Worm (Caenorhabditis elegans) whole organism, L2 larva: ENCODE data around the gene dnj-16.
A peak's percentile ranks its signal among the peaks of the same experiment; 100 is the strongest.

Experiments used
- F13H6.1 ChIP-seq: sonication (generic microtip); optimal IDR thresholded peaks from 2 replicates; lab custom pipeline; 2016; ENCODE audit warnings: missing genetic modification characterization, missing compliant biosample characterization
- R02D3.7 ChIP-seq: fragments of 150-350 bp; optimal IDR thresholded peaks from 2 replicates; lab custom pipeline; 2014; ENCODE audit warnings: missing biosample characterization, missing genetic modification characterization
- Y55F3AM.14 ChIP-seq: fragments of 200-800 bp; sonication (Bioruptor generic); optimal IDR thresholded peaks from 2 replicates; lab custom pipeline; 2018; ENCODE audit warnings: mild to moderate bottlenecking, missing genetic modification characterization, missing compliant biosample characterization
- ZK546.5 ChIP-seq: sonication (generic microtip); optimal IDR thresholded peaks from 2 replicates; lab custom pipeline; 2017; ENCODE audit warnings: missing biosample characterization, missing genetic modification characterization
- alr-1 ChIP-seq: fragments of 150-350 bp; optimal IDR thresholded peaks from 2 replicates; lab custom pipeline; 2014; ENCODE audit warnings: missing biosample characterization, missing genetic modification characterization
- aly-2 ChIP-seq: fragments of 150-350 bp; optimal IDR thresholded peaks from 2 replicates; lab custom pipeline; 2014; ENCODE audit warnings: missing biosample characterization, missing genetic modification characterization
- ama-1 ChIP-seq: fragments of 150-350 bp; optimal IDR thresholded peaks from 2 replicates; lab custom pipeline; 2018; ENCODE audit warnings: inconsistent platforms
- ceh-16 ChIP-seq: fragments of 150-350 bp; optimal IDR thresholded peaks from 2 replicates; lab custom pipeline; 2014; ENCODE audit warnings: missing biosample characterization, missing genetic modification characterization
- ceh-82 ChIP-seq: fragments of 150-350 bp; optimal IDR thresholded peaks from 2 replicates; lab custom pipeline; 2014; ENCODE audit warnings: missing biosample characterization, missing genetic modification characterization
- crh-2 ChIP-seq: sonication (generic microtip); optimal IDR thresholded peaks from 2 replicates; lab custom pipeline; 2017; ENCODE audit warnings: missing biosample characterization, missing genetic modification characterization
- dmd-4 ChIP-seq: sonication (generic microtip); optimal IDR thresholded peaks from 2 replicates; lab custom pipeline; 2017; ENCODE audit warnings: missing biosample characterization, missing genetic modification characterization
- egl-27 ChIP-seq: sonication (generic microtip); optimal IDR thresholded peaks from 3 replicates; lab custom pipeline; 2017; ENCODE audit warnings: missing biosample characterization, missing genetic modification reagents, missing genetic modification characterization
- elt-1 ChIP-seq: fragments of 150-350 bp; optimal IDR thresholded peaks from 2 replicates; lab custom pipeline; 2014; ENCODE audit warnings: missing biosample characterization, missing genetic modification characterization
- fos-1 ChIP-seq: fragments of 150-350 bp; optimal IDR thresholded peaks from 2 replicates; lab custom pipeline; 2014; ENCODE audit warnings: missing biosample characterization, missing genetic modification characterization
- gmeb-1 ChIP-seq: fragments of 150-350 bp; optimal IDR thresholded peaks from 2 replicates; lab custom pipeline; 2014; ENCODE audit warnings: missing biosample characterization, missing genetic modification characterization
- lin-11 ChIP-seq: fragments of 150-350 bp; sonication (generic microtip); optimal IDR thresholded peaks from 2 replicates; lab custom pipeline; 2014; ENCODE audit warnings: missing biosample characterization, missing genetic modification characterization, inconsistent platforms, mixed read lengths
- lin-13 ChIP-seq: fragments of 150-350 bp; optimal IDR thresholded peaks from 2 replicates; lab custom pipeline; 2014; ENCODE audit warnings: missing biosample characterization, missing genetic modification reagents, missing genetic modification characterization
- lin-39 ChIP-seq: fragments of 150-350 bp; optimal IDR thresholded peaks from 2 replicates; lab custom pipeline; 2014; ENCODE audit warnings: missing biosample characterization, missing genetic modification reagents, missing genetic modification characterization
- lsy-2 ChIP-seq, 2 experiments: fragments of 150-350 bp in 1 of 2; sonication (generic microtip) in 1 of 2; optimal IDR thresholded peaks; 2 replicates each; lab custom pipeline; 2014 to 2017; ENCODE audit warnings: missing biosample characterization in 2 of 2, missing genetic modification characterization in 2 of 2
- mab-5 ChIP-seq: fragments of 150-350 bp; optimal IDR thresholded peaks from 2 replicates; lab custom pipeline; 2014; ENCODE audit warnings: missing biosample characterization, missing genetic modification characterization
- mbf-1 ChIP-seq: sonication (generic microtip); optimal IDR thresholded peaks from 2 replicates; lab custom pipeline; 2017; ENCODE audit warnings: missing biosample characterization, missing genetic modification characterization
- mdl-1 ChIP-seq, 2 experiments: fragments of 150-350 bp in 1 of 2; sonication (generic microtip) in 1 of 2; optimal IDR thresholded peaks; 2 replicates each; lab custom pipeline; 2017; ENCODE audit warnings: missing biosample characterization in 2 of 2, missing genetic modification characterization in 2 of 2
- nhr-10 ChIP-seq: sonication (generic microtip); optimal IDR thresholded peaks from 2 replicates; lab custom pipeline; 2017; ENCODE audit warnings: missing biosample characterization, missing genetic modification characterization
- nhr-11 ChIP-seq: fragments of 150-350 bp; optimal IDR thresholded peaks from 2 replicates; lab custom pipeline; 2014; ENCODE audit warnings: missing biosample characterization, missing genetic modification characterization
- nhr-12 ChIP-seq: fragments of 150-350 bp; optimal IDR thresholded peaks from 2 replicates; lab custom pipeline; 2014; ENCODE audit warnings: missing biosample characterization, missing genetic modification characterization
- nhr-129 ChIP-seq: fragments of 150-350 bp; optimal IDR thresholded peaks from 2 replicates; lab custom pipeline; 2014; ENCODE audit warnings: missing biosample characterization, missing genetic modification characterization
- nhr-21 ChIP-seq: fragments of 150-350 bp; optimal IDR thresholded peaks from 2 replicates; lab custom pipeline; 2014; ENCODE audit warnings: missing biosample characterization, missing genetic modification characterization
- nhr-237 ChIP-seq: fragments of 150-350 bp; optimal IDR thresholded peaks from 2 replicates; lab custom pipeline; 2014; ENCODE audit warnings: missing biosample characterization, missing genetic modification characterization
- nhr-25 ChIP-seq: fragments of 150-350 bp; sonication (generic microtip); optimal IDR thresholded peaks from 3 replicates; lab custom pipeline; 2014; ENCODE audit warnings: missing biosample characterization, missing genetic modification characterization
- nhr-6 ChIP-seq: fragments of 150-350 bp; optimal IDR thresholded peaks from 2 replicates; lab custom pipeline; 2014; ENCODE audit warnings: missing biosample characterization, missing genetic modification characterization
- nhr-77 ChIP-seq: fragments of 150-350 bp; optimal IDR thresholded peaks from 2 replicates; lab custom pipeline; 2014; ENCODE audit warnings: missing biosample characterization, missing genetic modification characterization
- peb-1 ChIP-seq: fragments of 150-350 bp; optimal IDR thresholded peaks from 2 replicates; lab custom pipeline; 2014; ENCODE audit warnings: missing biosample characterization, missing genetic modification characterization
- sem-4 ChIP-seq: fragments of 150-350 bp; optimal IDR thresholded peaks from 2 replicates; lab custom pipeline; 2014; ENCODE audit warnings: missing biosample characterization, missing genetic modification reagents, missing genetic modification characterization
- skn-1 ChIP-seq: sonication (generic microtip); optimal IDR thresholded peaks from 2 replicates; lab custom pipeline; 2017; ENCODE audit warnings: missing biosample characterization, missing genetic modification characterization
- sma-3 ChIP-seq: sonication (generic microtip); optimal IDR thresholded peaks from 2 replicates; lab custom pipeline; 2016; ENCODE audit warnings: missing genetic modification reagents, missing genetic modification characterization, missing compliant biosample characterization
- sma-9 ChIP-seq, 2 experiments: fragments of 150-350 bp in 1 of 2; sonication (generic microtip) in 1 of 2; optimal IDR thresholded peaks; 2 replicates each; lab custom pipeline; 2014 to 2016; ENCODE audit warnings: missing genetic modification characterization in 2 of 2, mild to moderate bottlenecking in 1 of 2, missing biosample characterization in 1 of 2, missing compliant biosample characterization in 1 of 2, missing genetic modification reagents in 1 of 2, moderate library complexity in 1 of 2
- snpc-4 ChIP-seq: fragments of 150-350 bp; optimal IDR thresholded peaks from 2 replicates; lab custom pipeline; 2014; ENCODE audit warnings: missing biosample characterization, missing genetic modification characterization
- unc-39 ChIP-seq: fragments of 150-350 bp; optimal IDR thresholded peaks from 2 replicates; lab custom pipeline; 2014; ENCODE audit warnings: missing biosample characterization, missing genetic modification characterization
- unc-55 ChIP-seq: fragments of 150-350 bp; sonication (generic microtip); optimal IDR thresholded peaks from 3 replicates; lab custom pipeline; 2014; ENCODE audit warnings: missing biosample characterization, missing genetic modification reagents, missing genetic modification characterization
- unc-62 ChIP-seq: fragments of 150-350 bp; optimal IDR thresholded peaks from 2 replicates; lab custom pipeline; 2014; ENCODE audit warnings: missing biosample characterization, missing genetic modification reagents, missing genetic modification characterization
- ztf-1 ChIP-seq: fragments of 200-800 bp; sonication (Bioruptor generic); conservative IDR thresholded peaks from 2 replicates; pipeline ENCODE4 v1.3.6; 2022; ENCODE audit warnings: missing genetic modification characterization, missing compliant biosample characterization
- ztf-11 ChIP-seq: sonication (generic microtip); optimal IDR thresholded peaks from 2 replicates; lab custom pipeline; 2017; ENCODE audit warnings: missing biosample characterization, missing genetic modification characterization
- ztf-4 ChIP-seq: fragments of 150-350 bp; optimal IDR thresholded peaks from 2 replicates; lab custom pipeline; 2014; ENCODE audit warnings: missing biosample characterization, missing genetic modification characterization

dnj-16 gene

DNA sequence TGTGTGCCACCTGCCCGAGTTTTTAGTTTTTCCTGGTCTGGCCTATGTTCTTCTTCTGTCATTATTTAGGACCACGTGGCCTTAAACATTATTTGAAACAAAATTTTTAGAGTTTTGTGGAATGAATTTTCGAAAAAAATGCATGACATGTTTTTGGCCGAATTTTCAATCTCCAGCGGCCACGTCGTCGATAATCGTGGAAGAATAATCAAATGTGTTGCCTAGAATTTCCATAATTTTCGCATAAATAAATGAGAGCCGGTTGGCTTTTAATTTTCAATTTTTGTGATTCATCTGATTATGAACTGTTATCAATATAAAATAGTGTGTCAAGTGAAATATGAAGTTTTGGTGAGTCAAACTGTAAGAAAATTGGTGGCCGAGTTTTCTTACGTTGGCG, 30.0 kb upstream of the dnj-16 start, which contains the start of gene C01G12.16:
C01G12.16 (plus strand) TSS at position 301 of the 400 bp plus-strand sequence.
- TF ChIP-seq sem-4 (tag; lab: Kevin White, UChicago) (no peak), nhr-77 (tag; lab: Kevin White, UChicago) (no peak), dmd-4 (no peak), F13H6.1 (tag; lab: Kevin White, UChicago) (no peak), egl-27 (no peak)
- TF ChIP-seq, all 48 proteins: peak for 0

DNA sequence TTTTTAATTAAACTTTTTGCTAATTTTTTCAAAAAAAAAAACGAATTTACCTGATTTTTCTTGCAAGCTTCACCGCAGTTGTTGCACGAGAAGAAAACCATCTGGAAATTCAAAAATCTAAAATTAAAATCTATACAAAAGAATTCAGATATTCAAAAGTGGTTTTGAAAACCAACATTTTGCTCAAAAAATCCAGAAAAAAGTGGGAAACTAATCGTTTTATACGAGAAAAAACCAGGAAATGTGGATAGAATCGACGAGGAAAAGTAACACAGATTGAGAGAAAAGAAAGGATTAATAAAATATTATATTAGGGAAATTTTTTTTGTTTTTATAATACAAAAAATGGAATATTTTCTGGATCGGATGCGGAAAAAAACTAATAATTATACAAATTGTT, 26.9 kb upstream of the dnj-16 start, which contains the start of gene C16C10.8:
C16C10.8 (minus strand) TSS at position 101 of the 400 bp plus-strand sequence.
- TF ChIP-seq nhr-25 (tag; lab: Kevin White, UChicago), result no peak

- TF ChIP-seq aly-2 (tag; lab: Kevin White, UChicago), result no peak
- no peak for TF ChIP-seq dmd-4
- no peak for TF ChIP-seq mab-5 (tag; lab: Kevin White, UChicago)
- no peak for TF ChIP-seq R02D3.7
- no peak for TF ChIP-seq ZK546.5
- no peak for TF ChIP-seq ceh-82
- no peak for TF ChIP-seq sma-3 (GFP tag; lab: Kevin White, UChicago)
- TF ChIP-seq nhr-6 (tag; lab: Kevin White, UChicago), result no peak
- TF ChIP-seq egl-27, result no peak
- TF ChIP-seq nhr-237 (tag; lab: Kevin White, UChicago), result no peak
- no peak for TF ChIP-seq unc-55 (GFP tag; lab: Kevin White, UChicago)
- TF ChIP-seq F13H6.1 (tag; lab: Kevin White, UChicago), result no peak
- no peak for TF ChIP-seq unc-39 (tag; lab: Kevin White, UChicago)
- no peak for TF ChIP-seq snpc-4
- no peak for TF ChIP-seq sma-9 (GFP tag; optimal IDR thresholded peaks at IDR 0.05; lab: Kevin White, UChicago)
- no peak for TF ChIP-seq sma-9 (tag; optimal IDR thresholded peaks at IDR 0.05; lab: Kevin White, UChicago)
- no peak for TF ChIP-seq fos-1 (tag; lab: Kevin White, UChicago)
- no peak for TF ChIP-seq ztf-4 (tag; lab: Kevin White, UChicago)
- TF ChIP-seq skn-1 (tag; lab: Kevin White, UChicago), result no peak
- no peak for TF ChIP-seq ceh-16
These were observed 24.2 kb upstream of the dnj-16 start, which contains the start of gene rnf-5 for ce11 chrIII:4166745-4167144. rnf-5 (minus strand) TSS chrIII:4166845.

DNA sequence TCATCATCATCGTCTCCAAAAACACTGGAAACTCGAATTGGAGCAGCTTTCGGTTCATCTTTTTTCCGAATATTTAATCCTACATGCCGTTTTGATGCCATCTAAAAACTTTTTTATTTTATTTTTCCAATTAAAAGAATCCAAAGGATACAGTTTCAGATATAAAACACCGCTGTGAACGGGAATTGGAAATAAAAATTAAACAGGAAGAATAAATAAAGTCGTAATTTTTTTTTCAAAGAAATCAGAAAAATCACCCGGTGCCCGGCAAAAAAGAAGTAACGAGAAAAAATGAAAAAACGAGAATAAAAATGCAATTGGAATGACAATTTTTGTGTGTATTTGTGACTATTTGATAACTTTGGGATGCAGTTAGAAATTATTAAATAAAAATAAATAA, 22.3 kb upstream of the dnj-16 start, which contains the start of gene ccdc-55:
ccdc-55 (minus strand) TSS at position 101 of the 400 bp plus-strand sequence.
- TF ChIP-seq peb-1 (tag; lab: Kevin White, UChicago) (no peak), ZK546.5 (no peak), ama-1 (no peak), lin-13 (GFP tag; lab: Kevin White, UChicago) (no peak)

DNA sequence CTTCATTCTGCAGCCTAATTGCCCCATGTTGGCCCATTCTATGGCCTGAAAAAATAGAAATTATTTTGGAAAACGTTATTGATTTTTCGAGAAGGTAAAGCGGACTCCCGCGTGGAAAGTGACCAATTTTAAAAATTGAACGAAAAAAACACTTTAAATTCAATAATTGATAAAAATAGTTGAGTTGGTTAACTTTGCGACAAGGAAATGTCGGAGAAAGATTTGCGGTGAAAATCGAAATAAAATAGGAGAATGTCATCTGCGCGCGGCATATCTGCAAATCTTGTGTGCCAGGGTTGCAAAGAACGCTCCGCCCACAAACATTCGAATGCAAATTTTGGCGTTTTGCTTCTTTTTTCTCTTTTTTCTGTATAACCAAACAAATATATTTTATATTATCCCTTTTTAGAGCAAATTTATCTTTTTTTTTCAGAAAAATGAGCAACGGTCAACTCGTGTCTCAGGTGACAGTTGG, 20.0 kb upstream of the dnj-16 start, which contains the start of the genes rnf-121 and C16C10.4:
rnf-121 (minus strand) TSS at position 51 of the 475 bp plus-strand sequence.
C16C10.4 (plus strand) TSS at position 434 of the 475 bp plus-strand sequence.
- TF ChIP-seq sma-3 (GFP tag; lab: Kevin White, UChicago) (peak; percentile 73), alr-1 (tag; lab: Kevin White, UChicago) (no peak), mdl-1 (tag; optimal IDR thresholded peaks at IDR 0.05; lab: Kevin White, UChicago) (no peak), mab-5 (tag; lab: Kevin White, UChicago) (peak; percentile 69), lsy-2 (tag; optimal IDR thresholded peaks at IDR 0.05; lab: Kevin White, UChicago) (peak; percentile 58 to 79), fos-1 (tag; lab: Kevin White, UChicago) (peak; percentile 1), nhr-12 (no peak), mbf-1 (no peak), ztf-1 (GFP tag; lab: Robert Waterston, UW) (no peak), nhr-77 (tag; lab: Kevin White, UChicago) (no peak), aly-2 (tag; lab: Kevin White, UChicago) (no peak), nhr-21 (tag; lab: Kevin White, UChicago) (no peak), nhr-6 (tag; lab: Kevin White, UChicago) (no peak), unc-55 (GFP tag; lab: Kevin White, UChicago) (peak; percentile 72), sma-9 (GFP tag; optimal IDR thresholded peaks at IDR 0.05; lab: Kevin White, UChicago) (no peak), sma-9 (tag; optimal IDR thresholded peaks at IDR 0.05; lab: Kevin White, UChicago) (no peak), nhr-11 (no peak), nhr-129 (tag; lab: Kevin White, UChicago) (peak; percentile 73), egl-27 (peak; percentile 23), elt-1 (no peak), lin-39 (tag; lab: Kevin White, UChicago) (no peak), ztf-11 (tag; lab: Kevin White, UChicago) (peak; percentile 16), crh-2 (tag; lab: Kevin White, UChicago) (no peak), nhr-25 (tag; lab: Kevin White, UChicago) (no peak), unc-62 (no peak), unc-39 (tag; lab: Kevin White, UChicago) (no peak), dmd-4 (no peak), nhr-237 (tag; lab: Kevin White, UChicago) (no peak), nhr-10 (tag; lab: Kevin White, UChicago) (no peak), gmeb-1 (tag; lab: Kevin White, UChicago) (peak; percentile 78), Y55F3AM.14 (GFP tag; lab: Kevin White, UChicago) (no peak), lin-13 (GFP tag; lab: Kevin White, UChicago) (peak; percentile 56), ZK546.5 (no peak), F13H6.1 (tag; lab: Kevin White, UChicago) (no peak), lin-11 (tag; lab: Kevin White, UChicago) (peak; percentile 52)
